Worm (Caenorhabditis elegans) whole organism, late embryonic: ENCODE results near the gene T09B9.1.

Source experiments
- C38D4.7 ChIP-seq: fragments of 200-800 bp; sonication (Bioruptor generic); optimal IDR thresholded peaks from 2 replicates; lab custom pipeline; 2018; ENCODE audit warnings: mild to moderate bottlenecking, missing genetic modification characterization, moderate library complexity, missing compliant biosample characterization
- F13H6.1 ChIP-seq: sonication (generic microtip); optimal IDR thresholded peaks from 2 replicates; lab custom pipeline; 2016; ENCODE audit warnings: missing genetic modification characterization, missing compliant biosample characterization
- ama-1 ChIP-seq: fragments of 150-350 bp; optimal IDR thresholded peaks from 2 replicates; lab custom pipeline; 2014
- ceh-9 ChIP-seq: sonication (generic microtip); optimal IDR thresholded peaks from 2 replicates; lab custom pipeline; 2016; ENCODE audit warnings: mild to moderate bottlenecking, missing genetic modification characterization, inconsistent platforms, missing compliant biosample characterization
- elt-2 ChIP-seq: sonication (generic microtip); optimal IDR thresholded peaks from 2 replicates; lab custom pipeline; 2016; ENCODE audit warnings: missing genetic modification reagents, missing genetic modification characterization, missing compliant biosample characterization
- fkh-10 ChIP-seq: fragments of 150-350 bp; optimal IDR thresholded peaks from 2 replicates; lab custom pipeline; 2014; ENCODE audit warnings: missing biosample characterization, missing genetic modification reagents, missing genetic modification characterization
- gmeb-2 ChIP-seq: sonication (generic microtip); optimal IDR thresholded peaks from 2 replicates; lab custom pipeline; 2016; ENCODE audit warnings: missing genetic modification characterization, inconsistent platforms, missing compliant biosample characterization
- hlh-30 ChIP-seq: sonication (generic microtip); optimal IDR thresholded peaks from 2 replicates; lab custom pipeline; 2017; ENCODE audit warnings: antibody characterized with exemption, missing genetic modification characterization, missing compliant biosample characterization; ENCODE audit not compliant: insufficient read depth
- nfya-1 ChIP-seq: sonication (generic microtip); optimal IDR thresholded peaks from 2 replicates; lab custom pipeline; 2017; ENCODE audit warnings: missing genetic modification characterization, mild to moderate bottlenecking, missing compliant biosample characterization, antibody characterized with exemption, moderate library complexity
- pha-4 ChIP-seq: fragments of 150-350 bp; optimal IDR thresholded peaks from 2 replicates; lab custom pipeline; 2018; ENCODE audit warnings: missing biosample characterization, missing genetic modification reagents, missing genetic modification characterization
- pqm-1 ChIP-seq: sonication (generic microtip); optimal IDR thresholded peaks from 2 replicates; lab custom pipeline; 2016; ENCODE audit warnings: missing genetic modification characterization, missing compliant biosample characterization
- pros-1 ChIP-seq: fragments of 150-350 bp; optimal IDR thresholded peaks from 2 replicates; lab custom pipeline; 2014; ENCODE audit warnings: missing biosample characterization, missing genetic modification reagents, missing genetic modification characterization
- tbx-2 ChIP-seq: sonication (generic microtip); optimal IDR thresholded peaks from 2 replicates; lab custom pipeline; 2016; ENCODE audit warnings: missing genetic modification characterization, missing compliant biosample characterization

- TF ChIP-seq pqm-1 (tag; lab: Kevin White, UChicago) (no peak), gmeb-2 (no peak), ama-1 (lab: Kevin White, UChicago) (no peak), pros-1 (tag; lab: Kevin White, UChicago) (no peak), fkh-10 (GFP tag; lab: Kevin White, UChicago) (no peak), C38D4.7 (GFP tag; lab: Kevin White, UChicago) (no peak), elt-2 (no peak), nfya-1 (tag; lab: Kevin White, UChicago) (no peak), hlh-30 (tag; lab: Kevin White, UChicago) (no peak), tbx-2 (no peak), F13H6.1 (tag; lab: Kevin White, UChicago) (no peak), ceh-9 (tag; lab: Kevin White, UChicago) (no peak), pha-4 (no peak)
These were observed 25.4 kb downstream of the T09B9.1 start for ce11 chrX:9782389-9782939.
